Worm (Caenorhabditis elegans) whole organism, L2 larva: ENCODE data around the gene F36D3.14.
"Not testable (repeated sequence)": the region's sequence is repeated elsewhere in the genome, so short reads cannot be mapped to it uniquely, and the experiment has no call there.

ENCODE experiments used
- Y55F3AM.14 ChIP-seq: fragments of 200-800 bp; sonication (Bioruptor generic); optimal IDR thresholded peaks from 2 replicates; lab custom pipeline; 2018; ENCODE audit warnings: mild to moderate bottlenecking, missing genetic modification characterization, missing compliant biosample characterization
- alr-1 ChIP-seq: fragments of 150-350 bp; optimal IDR thresholded peaks from 2 replicates; lab custom pipeline; 2014; ENCODE audit warnings: missing biosample characterization, missing genetic modification characterization
- aly-2 ChIP-seq: fragments of 150-350 bp; optimal IDR thresholded peaks from 2 replicates; lab custom pipeline; 2014; ENCODE audit warnings: missing biosample characterization, missing genetic modification characterization
- ama-1 ChIP-seq: fragments of 150-350 bp; optimal IDR thresholded peaks from 2 replicates; lab custom pipeline; 2018; ENCODE audit warnings: inconsistent platforms
- blmp-1 ChIP-seq: sonication (generic microtip); optimal IDR thresholded peaks from 2 replicates; lab custom pipeline; 2017; ENCODE audit warnings: missing genetic modification characterization, mild to moderate bottlenecking, missing compliant biosample characterization, antibody characterized with exemption, moderate library complexity; ENCODE audit not compliant: insufficient read depth
- ceh-82 ChIP-seq: fragments of 150-350 bp; optimal IDR thresholded peaks from 2 replicates; lab custom pipeline; 2014; ENCODE audit warnings: missing biosample characterization, missing genetic modification characterization
- crh-2 ChIP-seq: sonication (generic microtip); optimal IDR thresholded peaks from 2 replicates; lab custom pipeline; 2017; ENCODE audit warnings: missing biosample characterization, missing genetic modification characterization
- dmd-4 ChIP-seq: sonication (generic microtip); optimal IDR thresholded peaks from 2 replicates; lab custom pipeline; 2017; ENCODE audit warnings: missing biosample characterization, missing genetic modification characterization
- egl-27 ChIP-seq: sonication (generic microtip); optimal IDR thresholded peaks from 3 replicates; lab custom pipeline; 2017; ENCODE audit warnings: missing biosample characterization, missing genetic modification reagents, missing genetic modification characterization
- elt-1 ChIP-seq: fragments of 150-350 bp; optimal IDR thresholded peaks from 2 replicates; lab custom pipeline; 2014; ENCODE audit warnings: missing biosample characterization, missing genetic modification characterization
- elt-3 ChIP-seq: sonication (generic microtip); optimal IDR thresholded peaks from 2 replicates; lab custom pipeline; 2017; ENCODE audit warnings: missing biosample characterization, missing genetic modification characterization
- fos-1 ChIP-seq: fragments of 150-350 bp; optimal IDR thresholded peaks from 2 replicates; lab custom pipeline; 2014; ENCODE audit warnings: missing biosample characterization, missing genetic modification characterization
- lin-11 ChIP-seq: fragments of 150-350 bp; sonication (generic microtip); optimal IDR thresholded peaks from 2 replicates; lab custom pipeline; 2014; ENCODE audit warnings: missing biosample characterization, missing genetic modification characterization, inconsistent platforms, mixed read lengths
- lin-13 ChIP-seq: fragments of 150-350 bp; optimal IDR thresholded peaks from 2 replicates; lab custom pipeline; 2014; ENCODE audit warnings: missing biosample characterization, missing genetic modification reagents, missing genetic modification characterization
- lsy-2 ChIP-seq, 2 experiments: fragments of 150-350 bp in 1 of 2; sonication (generic microtip) in 1 of 2; optimal IDR thresholded peaks; 2 replicates each; lab custom pipeline; 2014 to 2017; ENCODE audit warnings: missing biosample characterization in 2 of 2, missing genetic modification characterization in 2 of 2
- mab-5 ChIP-seq: fragments of 150-350 bp; optimal IDR thresholded peaks from 2 replicates; lab custom pipeline; 2014; ENCODE audit warnings: missing biosample characterization, missing genetic modification characterization
- mbf-1 ChIP-seq: sonication (generic microtip); optimal IDR thresholded peaks from 2 replicates; lab custom pipeline; 2017; ENCODE audit warnings: missing biosample characterization, missing genetic modification characterization
- nhr-10 ChIP-seq: sonication (generic microtip); optimal IDR thresholded peaks from 2 replicates; lab custom pipeline; 2017; ENCODE audit warnings: missing biosample characterization, missing genetic modification characterization
- nhr-12 ChIP-seq: fragments of 150-350 bp; optimal IDR thresholded peaks from 2 replicates; lab custom pipeline; 2014; ENCODE audit warnings: missing biosample characterization, missing genetic modification characterization
- nhr-129 ChIP-seq: fragments of 150-350 bp; optimal IDR thresholded peaks from 2 replicates; lab custom pipeline; 2014; ENCODE audit warnings: missing biosample characterization, missing genetic modification characterization
- nhr-237 ChIP-seq: fragments of 150-350 bp; optimal IDR thresholded peaks from 2 replicates; lab custom pipeline; 2014; ENCODE audit warnings: missing biosample characterization, missing genetic modification characterization
- nhr-25 ChIP-seq: fragments of 150-350 bp; sonication (generic microtip); optimal IDR thresholded peaks from 3 replicates; lab custom pipeline; 2014; ENCODE audit warnings: missing biosample characterization, missing genetic modification characterization
- nhr-6 ChIP-seq: fragments of 150-350 bp; optimal IDR thresholded peaks from 2 replicates; lab custom pipeline; 2014; ENCODE audit warnings: missing biosample characterization, missing genetic modification characterization
- peb-1 ChIP-seq: fragments of 150-350 bp; optimal IDR thresholded peaks from 2 replicates; lab custom pipeline; 2014; ENCODE audit warnings: missing biosample characterization, missing genetic modification characterization
- sem-4 ChIP-seq: fragments of 150-350 bp; optimal IDR thresholded peaks from 2 replicates; lab custom pipeline; 2014; ENCODE audit warnings: missing biosample characterization, missing genetic modification reagents, missing genetic modification characterization
- skn-1 ChIP-seq: sonication (generic microtip); optimal IDR thresholded peaks from 2 replicates; lab custom pipeline; 2017; ENCODE audit warnings: missing biosample characterization, missing genetic modification characterization
- sma-9 ChIP-seq, 2 experiments: fragments of 150-350 bp in 1 of 2; sonication (generic microtip) in 1 of 2; optimal IDR thresholded peaks; 2 replicates each; lab custom pipeline; 2014 to 2016; ENCODE audit warnings: missing genetic modification characterization in 2 of 2, mild to moderate bottlenecking in 1 of 2, missing biosample characterization in 1 of 2, missing compliant biosample characterization in 1 of 2, missing genetic modification reagents in 1 of 2, moderate library complexity in 1 of 2
- snpc-4 ChIP-seq: fragments of 150-350 bp; optimal IDR thresholded peaks from 2 replicates; lab custom pipeline; 2014; ENCODE audit warnings: missing biosample characterization, missing genetic modification characterization
- unc-39 ChIP-seq: fragments of 150-350 bp; optimal IDR thresholded peaks from 2 replicates; lab custom pipeline; 2014; ENCODE audit warnings: missing biosample characterization, missing genetic modification characterization
- ztf-11 ChIP-seq: sonication (generic microtip); optimal IDR thresholded peaks from 2 replicates; lab custom pipeline; 2017; ENCODE audit warnings: missing biosample characterization, missing genetic modification characterization
- ztf-4 ChIP-seq: fragments of 150-350 bp; optimal IDR thresholded peaks from 2 replicates; lab custom pipeline; 2014; ENCODE audit warnings: missing biosample characterization, missing genetic modification characterization

The F36D3.14 gene

DNA sequence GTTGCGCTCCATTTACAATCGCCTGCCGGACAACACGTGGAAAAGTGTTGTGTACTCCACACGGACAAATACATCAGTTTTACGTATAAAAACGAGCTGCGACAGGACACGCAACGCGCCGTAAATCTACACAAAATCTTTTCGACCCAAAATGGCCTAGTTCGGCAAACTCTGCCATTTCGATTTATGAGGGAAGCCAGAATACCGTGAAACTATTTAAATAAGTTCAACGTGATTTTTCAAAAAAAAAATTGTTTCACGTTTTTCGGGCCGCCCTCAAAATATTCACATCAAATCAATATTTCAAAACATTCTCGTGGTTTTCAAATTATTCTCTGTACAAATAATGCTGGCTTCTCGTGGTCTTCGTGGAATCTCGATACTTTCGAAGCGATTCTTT is 23.8 kb upstream of the F36D3.14 start, which contains the start of gene F36D3.8:
Gene F36D3.8, plus strand, starts transcription at position 301 of the 400 bp plus-strand sequence.
- no peak for TF ChIP-seq unc-39 (tag; lab: Kevin White, UChicago)
- no peak for TF ChIP-seq dmd-4
- no peak for TF ChIP-seq nhr-10 (tag; lab: Kevin White, UChicago)
- TF ChIP-seq nhr-237 (tag; lab: Kevin White, UChicago) = no peak
- TF ChIP-seq mab-5 (tag; lab: Kevin White, UChicago) = no peak
- no peak for TF ChIP-seq elt-3 (tag; lab: Kevin White, UChicago)
- no peak for TF ChIP-seq nhr-12 (tag; lab: Kevin White, UChicago)
- TF ChIP-seq ceh-82 = no peak
- TF ChIP-seq elt-1 (tag; lab: Kevin White, UChicago) = no peak
- no peak for TF ChIP-seq aly-2 (tag; lab: Kevin White, UChicago)
- TF ChIP-seq alr-1 = no peak
- no peak for TF ChIP-seq sem-4 (tag; lab: Kevin White, UChicago)
- TF ChIP-seq ztf-4 (tag; lab: Kevin White, UChicago) = no peak
- no peak for TF ChIP-seq sma-9 (GFP tag; optimal IDR thresholded peaks at IDR 0.05; lab: Kevin White, UChicago)
- TF ChIP-seq sma-9 (tag; optimal IDR thresholded peaks at IDR 0.05; lab: Kevin White, UChicago) = no peak

DNA sequence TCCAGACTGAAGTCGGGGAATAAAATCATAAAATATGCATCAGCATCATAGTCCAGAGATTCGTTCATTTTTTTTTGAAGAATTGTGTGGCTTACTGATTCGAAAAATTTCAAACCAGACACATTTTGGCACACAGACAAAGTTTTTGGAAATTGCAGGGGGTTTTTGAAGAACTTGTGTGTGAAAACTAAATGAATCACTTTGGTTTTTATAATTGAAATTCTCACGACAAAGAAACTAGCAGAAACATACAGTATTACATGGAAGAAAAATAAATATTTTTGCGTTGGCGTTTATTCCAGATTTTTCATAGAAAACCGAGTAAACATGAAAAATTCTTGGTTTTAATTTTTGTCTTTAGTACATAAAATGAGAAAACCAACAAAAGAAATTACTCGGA is 19.2 kb upstream of the F36D3.14 start, which contains the start of gene srw-34:
Gene srw-34, minus strand, starts transcription at position 101 of the 400 bp plus-strand sequence.
- TF ChIP-seq peb-1 (tag; lab: Kevin White, UChicago) = no peak
- no peak for TF ChIP-seq snpc-4 (tag; lab: Kevin White, UChicago)
- TF ChIP-seq lin-13 (GFP tag; lab: Kevin White, UChicago) = no peak
- no peak for TF ChIP-seq skn-1 (tag; lab: Kevin White, UChicago)
- TF ChIP-seq nhr-6 (tag; lab: Kevin White, UChicago) = no peak
- TF ChIP-seq alr-1 = no peak
- TF ChIP-seq fos-1 = no peak
- no peak for TF ChIP-seq nhr-10 (tag; lab: Kevin White, UChicago)
- no peak for TF ChIP-seq ztf-4 (tag; lab: Kevin White, UChicago)
- TF ChIP-seq nhr-25 (tag; lab: Kevin White, UChicago) = no peak
- TF ChIP-seq egl-27 (tag; lab: Kevin White, UChicago) = no peak
- TF ChIP-seq mbf-1 (tag; lab: Kevin White, UChicago) = no peak
- no peak for TF ChIP-seq crh-2
- TF ChIP-seq nhr-129 = no peak
- TF ChIP-seq lsy-2 (tag; optimal IDR thresholded peaks at IDR 0.05; lab: Kevin White, UChicago) = no peak
- TF ChIP-seq Y55F3AM.14 (GFP tag; lab: Kevin White, UChicago) = no peak

DNA sequence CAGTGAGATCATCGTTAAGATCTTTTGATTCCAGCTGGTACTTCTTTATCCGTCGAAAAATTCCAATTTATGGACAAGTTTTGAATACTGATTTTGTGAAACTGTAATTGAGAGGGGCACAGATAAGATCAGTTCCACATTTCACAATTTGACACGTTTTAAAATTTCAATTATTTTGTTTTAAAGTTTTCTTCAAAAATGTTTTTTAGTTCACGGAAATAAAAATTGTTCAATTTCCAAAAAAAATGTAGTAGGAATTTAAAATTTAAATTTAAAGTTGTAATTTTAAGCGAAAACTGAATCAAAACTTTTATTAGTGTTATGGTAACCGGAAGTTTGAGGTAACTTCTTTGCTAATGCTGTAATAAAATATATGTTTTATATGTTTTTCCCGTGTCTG is 14.6 kb upstream of the F36D3.14 start, which contains the start of gene F36D3.4:
Gene F36D3.4, minus strand, starts transcription at position 101 of the 400 bp plus-strand sequence.
- TF ChIP-seq ama-1 (lab: Kevin White, UChicago) = no peak
- TF ChIP-seq ztf-11 (tag; lab: Kevin White, UChicago) = no peak
- no peak for TF ChIP-seq nhr-12 (tag; lab: Kevin White, UChicago)
- TF ChIP-seq crh-2 = no peak
- TF ChIP-seq elt-1 (tag; lab: Kevin White, UChicago) = no peak
- no peak for TF ChIP-seq mab-5 (tag; lab: Kevin White, UChicago)
- no peak for TF ChIP-seq lsy-2 (tag; optimal IDR thresholded peaks at IDR 0.05; lab: Kevin White, UChicago)

DNA sequence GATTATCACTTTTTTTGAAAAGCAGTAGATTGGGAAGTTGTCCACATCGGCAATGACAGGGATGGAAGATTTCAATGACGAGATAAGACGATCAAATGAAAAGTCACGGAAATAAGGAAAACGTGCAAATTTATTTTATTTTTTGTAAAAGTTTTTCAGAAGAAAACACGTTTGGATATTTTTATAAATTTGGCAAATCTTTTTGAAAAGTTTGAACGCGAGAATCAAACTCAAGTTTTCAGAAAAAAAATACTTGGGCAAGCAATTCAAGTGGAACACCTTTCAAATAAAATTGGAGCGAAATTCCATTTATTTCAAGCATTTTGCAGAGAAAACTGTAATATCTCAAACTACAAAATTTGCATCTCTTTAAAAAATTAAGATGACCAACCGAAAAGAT is 12.1 kb upstream of the F36D3.14 start, which contains the start of gene F36D3.5:
Gene F36D3.5, minus strand, starts transcription at position 101 of the 400 bp plus-strand sequence.
- not testable (repeated sequence) for TF ChIP-seq blmp-1, lin-11, dmd-4

DNA sequence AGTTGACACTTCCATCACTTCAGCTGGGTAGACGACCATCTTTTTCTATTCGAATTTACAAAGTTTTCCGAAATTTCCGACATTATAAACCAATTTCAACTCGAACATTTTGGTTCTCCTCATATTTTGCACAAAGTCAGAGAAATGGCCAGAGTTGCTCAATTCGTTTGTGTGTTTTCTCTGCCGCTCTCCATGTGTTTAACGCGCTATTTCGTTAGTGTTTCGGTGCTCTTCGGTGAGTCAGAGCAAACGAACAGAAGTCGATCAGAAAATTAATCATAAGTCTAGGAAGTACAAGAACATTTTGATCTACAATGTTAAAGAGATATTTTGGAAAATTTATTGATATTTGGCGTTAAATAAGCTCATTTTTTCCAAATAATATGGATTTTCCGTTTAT is 5.6 kb upstream of the F36D3.14 start, which contains the start of gene srr-3:
Gene srr-3, minus strand, starts transcription at position 101 of the 400 bp plus-strand sequence.
- no peak for TF ChIP-seq ceh-82
- TF ChIP-seq fos-1 = peak; percentile 25

DNA sequence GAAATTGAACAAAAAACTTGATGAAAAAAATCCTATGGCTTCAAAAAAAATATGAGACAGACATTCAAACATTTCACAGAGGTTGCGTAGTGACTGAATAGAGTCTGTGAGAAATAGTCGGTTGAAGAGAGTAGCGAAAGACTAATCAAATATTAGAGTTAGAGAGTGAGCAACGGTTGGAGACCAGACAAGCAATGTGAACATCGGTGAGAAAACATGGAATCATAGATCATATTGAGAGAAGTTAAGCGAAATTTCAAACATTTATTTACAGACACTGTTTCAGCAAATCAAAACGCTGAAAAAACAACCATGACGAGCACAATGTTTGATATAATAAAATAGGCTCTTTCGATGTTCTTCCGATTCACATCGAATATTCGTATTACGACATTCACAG is 3.6 kb upstream of the F36D3.14 start:
- TF ChIP-seq sma-9 (GFP tag; optimal IDR thresholded peaks at IDR 0.05; lab: Kevin White, UChicago) = peak; percentile 25
- no peak for TF ChIP-seq sma-9 (tag; optimal IDR thresholded peaks at IDR 0.05; lab: Kevin White, UChicago)
- TF ChIP-seq nhr-237 (tag; lab: Kevin White, UChicago) = no peak
